Worm (Caenorhabditis elegans) whole organism, L4/young adult: ENCODE results near the gene F58A6.1.
A peak's percentile ranks its signal among the peaks of the same experiment; 100 is the strongest.

ENCODE experiments used
- W03F9.2 ChIP-seq: fragments of 150-350 bp; optimal IDR thresholded peaks from 2 replicates; lab custom pipeline; 2014; ENCODE audit warnings: missing biosample characterization, missing genetic modification characterization
- dao-5 ChIP-seq: sonication (generic microtip); optimal IDR thresholded peaks from 2 replicates; lab custom pipeline; 2016; ENCODE audit warnings: missing genotype, missing genetic modification characterization, moderate library complexity, missing compliant biosample characterization
- him-1 ChIP-seq: sonication (generic microtip); optimal IDR thresholded peaks from 2 replicates; lab custom pipeline; 2016; ENCODE audit warnings: missing genotype, missing genetic modification reagents, missing genetic modification characterization, missing compliant biosample characterization

Gene F58A6.1

ce11 chrII:5171610-5172009, 28.9 kb downstream of the F58A6.1 start, which contains the start of gene C27D6.15:
Gene C27D6.15 (plus strand): TSS chrII:5171910.
- TF ChIP-seq him-1 (tag; lab: Kevin White, UChicago), result no peak
- TF ChIP-seq dao-5, result no peak
- TF ChIP-seq W03F9.2 (tag; lab: Kevin White, UChicago), result no peak

ce11 chrII:5172451-5172850, 29.7 kb downstream of the F58A6.1 start, which contains the start of gene C27D6.1:
Gene C27D6.1 (plus strand): TSS chrII:5172751.
- TF ChIP-seq him-1 (tag; lab: Kevin White, UChicago), result no peak
- no peak for TF ChIP-seq dao-5
- TF ChIP-seq W03F9.2 (tag; lab: Kevin White, UChicago), result no peak

ce11 chrII:5174370-5174769, 31.7 kb downstream of the F58A6.1 start, which contains the start of gene C27D6.3:
Gene C27D6.3 (minus strand): TSS chrII:5174470.
- TF ChIP-seq him-1 (tag; lab: Kevin White, UChicago) (no peak), dao-5 (no peak), W03F9.2 (tag; lab: Kevin White, UChicago) (no peak)

ce11 chrII:5176934-5177333, 34.2 kb downstream of the F58A6.1 start:
- TF ChIP-seq W03F9.2 (tag; lab: Kevin White, UChicago) (no peak), him-1 (tag; lab: Kevin White, UChicago) (no peak), dao-5 (no peak)

ce11 chrII:5177902-5178301, 35.2 kb downstream of the F58A6.1 start, which contains the start of gene C27D6.12:
Gene C27D6.12 (minus strand): TSS chrII:5178002.
- TF ChIP-seq dao-5, result no peak
- TF ChIP-seq W03F9.2 (tag; lab: Kevin White, UChicago), result no peak
- no peak for TF ChIP-seq him-1 (tag; lab: Kevin White, UChicago)

- TF ChIP-seq him-1 (tag; lab: Kevin White, UChicago) (no peak), dao-5 (no peak), W03F9.2 (tag; lab: Kevin White, UChicago) (no peak)
Observed at ce11 chrII:5178609-5179008, 35.9 kb downstream of the F58A6.1 start.

ce11 chrII:5180272-5180671, 37.6 kb downstream of the F58A6.1 start:
- TF ChIP-seq him-1 (tag; lab: Kevin White, UChicago) (no peak), dao-5 (no peak), W03F9.2 (tag; lab: Kevin White, UChicago) (no peak)

ce11 chrII:5181497-5181896, 38.8 kb downstream of the F58A6.1 start:
- no peak for TF ChIP-seq dao-5
- peak; percentile 44 for TF ChIP-seq him-1 (tag; lab: Kevin White, UChicago)
- no peak for TF ChIP-seq W03F9.2 (tag; lab: Kevin White, UChicago)

- TF ChIP-seq W03F9.2 (tag; lab: Kevin White, UChicago) (peak; percentile 22), dao-5 (peak; percentile 10), him-1 (tag; lab: Kevin White, UChicago) (no peak)
Observed at ce11 chrII:5182451-5182850, 39.7 kb downstream of the F58A6.1 start.

ce11 chrII:5183207-5183606, 40.5 kb downstream of the F58A6.1 start:
- TF ChIP-seq him-1 (tag; lab: Kevin White, UChicago), result no peak
- TF ChIP-seq W03F9.2 (tag; lab: Kevin White, UChicago), result no peak
- no peak for TF ChIP-seq dao-5

ce11 chrII:5184661-5185545, 42.2 kb downstream of the F58A6.1 start:
- no peak for TF ChIP-seq dao-5
- no peak for TF ChIP-seq him-1 (tag; lab: Kevin White, UChicago)
- TF ChIP-seq W03F9.2 (tag; lab: Kevin White, UChicago), result no peak

ce11 chrII:5185955-5186539, 43.3 kb downstream of the F58A6.1 start:
- no peak for TF ChIP-seq dao-5
- no peak for TF ChIP-seq him-1 (tag; lab: Kevin White, UChicago)
- no peak for TF ChIP-seq W03F9.2 (tag; lab: Kevin White, UChicago)

- no peak for TF ChIP-seq dao-5
- no peak for TF ChIP-seq him-1 (tag; lab: Kevin White, UChicago)
- no peak for TF ChIP-seq W03F9.2 (tag; lab: Kevin White, UChicago)
Observed at ce11 chrII:5186870-5187269, 44.2 kb downstream of the F58A6.1 start.

ce11 chrII:5187469-5187868, 44.8 kb downstream of the F58A6.1 start, which contains the start of gene crh-2:
Gene crh-2 (minus strand): TSS chrII:5187569.
- no peak for TF ChIP-seq him-1 (tag; lab: Kevin White, UChicago)
- TF ChIP-seq dao-5, result no peak
- no peak for TF ChIP-seq W03F9.2 (tag; lab: Kevin White, UChicago)
